Fruit fly (Drosophila melanogaster): ENCODE results near the gene PNUTS.

DNA sequence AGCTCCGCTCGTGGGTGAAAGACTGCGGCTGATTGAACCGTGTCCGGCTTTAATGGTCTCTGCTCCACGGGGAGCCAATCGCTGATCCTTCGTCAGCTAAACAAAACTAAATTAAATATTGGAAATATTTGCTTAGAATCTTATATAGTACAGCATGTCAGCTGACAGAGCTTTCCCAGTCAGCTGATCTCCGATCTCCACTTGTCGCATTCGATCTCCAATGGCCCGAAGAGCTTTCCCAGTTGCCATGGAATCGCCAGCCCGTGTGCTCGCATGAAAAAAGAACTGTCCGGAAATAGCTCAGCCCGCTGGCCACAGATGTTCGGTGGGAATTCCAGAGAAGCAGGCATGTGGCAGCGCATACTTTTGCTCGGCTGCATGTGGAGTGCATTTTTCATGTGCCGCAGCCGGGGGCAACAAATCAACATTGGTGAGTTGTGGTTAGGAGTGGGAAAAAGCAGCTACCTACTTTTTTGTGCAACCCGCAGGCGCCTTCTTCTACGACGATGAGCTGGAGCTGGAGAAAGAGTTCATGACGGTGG is 43.7 kb downstream of the PNUTS start, which contains the start of gene GluRIIC:
- TF ChIP-seq Sin3A (optimal IDR thresholded peaks at IDR 0.05) (no peak), Myc (optimal IDR thresholded peaks at IDR 0.05) (no peak), psq (optimal IDR thresholded peaks at IDR 0.05) (no peak), h (optimal IDR thresholded peaks at IDR 0.05) (no peak), insv (optimal IDR thresholded peaks at IDR 0.05) (no peak), ttk (optimal IDR thresholded peaks at IDR 0.05) (no peak)
